Fruit fly (Drosophila melanogaster) whole organism, adult: ENCODE data around the gene CG3556.
A peak's percentile ranks its signal among the peaks of the same experiment; 100 is the strongest.

Experiments used
- CG11617 ChIP-seq: fragments of 200-800 bp; sonication (Bioruptor generic); optimal IDR thresholded peaks from 2 replicates; lab custom pipeline; 2017; ENCODE audit warnings: mild to moderate bottlenecking, missing biosample characterization, missing genetic modification reagents, missing genetic modification characterization
- CG12768 ChIP-seq: fragments of 200-800 bp; sonication (Bioruptor generic); optimal IDR thresholded peaks from 2 replicates; lab custom pipeline; 2017; ENCODE audit warnings: missing biosample characterization, missing genetic modification characterization, mild to moderate bottlenecking, moderate library complexity, missing genetic modification reagents
- CG14711 ChIP-seq: fragments of 200-800 bp; sonication (Bioruptor generic); optimal IDR thresholded peaks from 2 replicates; lab custom pipeline; 2018; ENCODE audit warnings: missing biosample characterization, mild to moderate bottlenecking, missing genetic modification characterization, moderate library complexity
- CG1620 ChIP-seq: fragments of 200-800 bp; sonication (Bioruptor generic); optimal IDR thresholded peaks from 2 replicates; lab custom pipeline; 2016; ENCODE audit warnings: missing biosample characterization, missing genetic modification characterization
- CG33017 ChIP-seq: fragments of 200-800 bp; sonication (Bioruptor generic); optimal IDR thresholded peaks from 2 replicates; lab custom pipeline; 2018; ENCODE audit warnings: missing biosample characterization, mild to moderate bottlenecking, missing genetic modification characterization, moderate library complexity
- CG5204 ChIP-seq: fragments of 200-800 bp; sonication (Bioruptor generic); optimal IDR thresholded peaks from 2 replicates; lab custom pipeline; 2016; ENCODE audit warnings: missing biosample characterization, missing genetic modification characterization
- CG7045 ChIP-seq: fragments of 200-800 bp; sonication (Bioruptor generic); optimal IDR thresholded peaks from 2 replicates; lab custom pipeline; 2017; ENCODE audit warnings: missing biosample characterization, mild to moderate bottlenecking, missing genetic modification characterization
- CG7101 ChIP-seq: fragments of 200-800 bp; sonication (Bioruptor generic); optimal IDR thresholded peaks from 2 replicates; lab custom pipeline; 2018; ENCODE audit warnings: missing biosample characterization, mild to moderate bottlenecking, missing genetic modification characterization, moderate library complexity
- Clk ChIP-seq: fragments of 200-800 bp; sonication (Bioruptor generic); optimal IDR thresholded peaks from 2 replicates; lab custom pipeline; 2017; ENCODE audit warnings: missing biosample characterization, missing genetic modification characterization
- Crg-1 ChIP-seq: fragments of 200-800 bp; sonication (Bioruptor generic); optimal IDR thresholded peaks from 2 replicates; lab custom pipeline; 2016; ENCODE audit warnings: missing biosample characterization, missing genetic modification characterization
- Hr96 ChIP-seq: fragments of 200-800 bp; sonication (Bioruptor generic); optimal IDR thresholded peaks from 2 replicates; lab custom pipeline; 2016; ENCODE audit warnings: missing biosample characterization, missing genetic modification characterization
- Mnt ChIP-seq: fragments of 200-800 bp; sonication (Bioruptor generic); optimal IDR thresholded peaks from 2 replicates; lab custom pipeline; 2016; ENCODE audit warnings: missing biosample characterization, mild to moderate bottlenecking, missing genetic modification characterization
- bab1 ChIP-seq: fragments of 200-800 bp; sonication (Bioruptor generic); optimal IDR thresholded peaks from 3 replicates; lab custom pipeline; 2019; ENCODE audit warnings: missing biosample characterization, mild to moderate bottlenecking, missing genetic modification characterization, moderate library complexity
- cic ChIP-seq: fragments of 200-800 bp; sonication (Bioruptor generic); optimal IDR thresholded peaks from 2 replicates; lab custom pipeline; 2017; ENCODE audit warnings: missing biosample characterization, mild to moderate bottlenecking, missing genetic modification characterization, moderate library complexity
- cnc ChIP-seq, 2 experiments: fragments of >200 bp; optimal IDR thresholded peaks; 2 replicates each; lab custom pipeline; 2017
- kay ChIP-seq: fragments of 200-800 bp; sonication (Bioruptor generic); peaks from one replicate; lab custom pipeline; 2016; ENCODE audit warnings: missing biosample characterization, missing genetic modification characterization, borderline replicate concordance
- ovo ChIP-seq: fragments of 200-800 bp; sonication (Bioruptor generic); optimal IDR thresholded peaks from 2 replicates; lab custom pipeline; 2016; ENCODE audit warnings: missing biosample characterization, missing genetic modification characterization
- pad ChIP-seq: fragments of 200-800 bp; sonication (Bioruptor generic); optimal IDR thresholded peaks from 3 replicates; lab custom pipeline; 2017; ENCODE audit warnings: missing biosample characterization, missing genetic modification characterization, mild to moderate bottlenecking, moderate library complexity, missing genetic modification reagents
- tj ChIP-seq: fragments of 200-800 bp; sonication (Bioruptor generic); optimal IDR thresholded peaks from 3 replicates; lab custom pipeline; 2017; ENCODE audit warnings: missing biosample characterization, mild to moderate bottlenecking, missing genetic modification characterization, moderate library complexity
- toe ChIP-seq: fragments of 200-800 bp; sonication (Bioruptor generic); optimal IDR thresholded peaks from 2 replicates; lab custom pipeline; 2016; ENCODE audit warnings: missing biosample characterization, missing genetic modification characterization

Gene CG3556

DNA sequence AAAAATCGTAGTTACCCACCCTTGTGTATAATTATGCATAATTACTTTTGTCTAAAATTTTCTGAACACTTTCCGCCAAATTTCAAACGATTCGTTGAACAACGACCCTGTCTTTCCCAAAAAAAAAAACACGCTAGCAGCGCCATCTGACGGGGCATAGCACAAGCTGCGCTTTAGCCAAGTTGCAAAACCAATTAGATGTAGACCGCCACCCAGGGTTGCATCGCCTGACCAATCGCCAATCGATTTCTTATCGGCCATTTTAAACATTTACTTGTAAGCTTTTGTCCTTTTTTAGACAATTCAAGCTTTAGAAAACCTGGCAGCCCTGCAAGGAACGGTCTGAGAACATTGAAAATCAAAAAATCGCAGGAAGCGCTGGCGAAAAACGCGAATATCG, at the start of gene CG3556:
Gene CG3556 (plus strand): TSS at position 323 of the 400 bp plus-strand sequence.
- no peak for TF ChIP-seq CG1620 (GFP tag; lab: Kevin White, UChicago)
- peak; percentile 71 for TF ChIP-seq bab1 (GFP tag; lab: Kevin White, UChicago)
- TF ChIP-seq Crg-1 (GFP tag; lab: Kevin White, UChicago): no peak
- no peak for TF ChIP-seq toe (GFP tag; lab: Kevin White, UChicago)
- TF ChIP-seq CG7101 (tag; lab: Kevin White, UChicago): no peak
- TF ChIP-seq Mnt (GFP tag; lab: Kevin White, UChicago): no peak
- TF ChIP-seq kay (GFP tag; lab: Kevin White, UChicago): no peak
- no peak for TF ChIP-seq cic

DNA sequence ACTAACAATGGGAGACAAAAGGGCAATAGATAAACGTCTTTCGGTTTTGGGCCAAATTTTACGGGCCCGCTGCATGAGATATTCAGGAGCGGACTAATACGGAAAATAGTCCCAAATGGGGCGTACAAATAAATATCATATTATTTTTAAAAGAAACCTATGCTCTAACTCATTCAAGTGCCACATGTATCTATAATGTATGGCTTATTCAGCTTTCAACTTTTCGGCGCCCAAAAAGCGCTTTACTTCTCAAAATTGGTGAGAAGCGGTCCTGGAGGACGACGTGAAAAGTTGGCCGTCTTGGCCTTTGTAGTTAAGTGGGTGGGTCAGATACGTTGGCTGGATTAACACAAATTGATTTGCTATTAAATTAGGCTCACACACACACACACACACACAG, 49.2 kb upstream of the CG3556 start:
- TF ChIP-seq pad: no peak
- no peak for TF ChIP-seq bab1 (GFP tag; lab: Kevin White, UChicago)
- TF ChIP-seq CG7045 (GFP tag; lab: Kevin White, UChicago): no peak
- TF ChIP-seq Clk (GFP tag; lab: Kevin White, UChicago): no peak
- TF ChIP-seq CG5204 (GFP tag; lab: Kevin White, UChicago): no peak
- TF ChIP-seq CG14711: no peak
- TF ChIP-seq toe (GFP tag; lab: Kevin White, UChicago): no peak
- no peak for TF ChIP-seq cic
- no peak for TF ChIP-seq CG11617 (GFP tag; lab: Kevin White, UChicago)
- TF ChIP-seq kay (GFP tag; lab: Kevin White, UChicago): no peak
- TF ChIP-seq Crg-1 (GFP tag; lab: Kevin White, UChicago): no peak
- no peak for TF ChIP-seq CG33017 (tag; lab: Kevin White, UChicago)
- TF ChIP-seq CG7101 (tag; lab: Kevin White, UChicago): no peak

DNA sequence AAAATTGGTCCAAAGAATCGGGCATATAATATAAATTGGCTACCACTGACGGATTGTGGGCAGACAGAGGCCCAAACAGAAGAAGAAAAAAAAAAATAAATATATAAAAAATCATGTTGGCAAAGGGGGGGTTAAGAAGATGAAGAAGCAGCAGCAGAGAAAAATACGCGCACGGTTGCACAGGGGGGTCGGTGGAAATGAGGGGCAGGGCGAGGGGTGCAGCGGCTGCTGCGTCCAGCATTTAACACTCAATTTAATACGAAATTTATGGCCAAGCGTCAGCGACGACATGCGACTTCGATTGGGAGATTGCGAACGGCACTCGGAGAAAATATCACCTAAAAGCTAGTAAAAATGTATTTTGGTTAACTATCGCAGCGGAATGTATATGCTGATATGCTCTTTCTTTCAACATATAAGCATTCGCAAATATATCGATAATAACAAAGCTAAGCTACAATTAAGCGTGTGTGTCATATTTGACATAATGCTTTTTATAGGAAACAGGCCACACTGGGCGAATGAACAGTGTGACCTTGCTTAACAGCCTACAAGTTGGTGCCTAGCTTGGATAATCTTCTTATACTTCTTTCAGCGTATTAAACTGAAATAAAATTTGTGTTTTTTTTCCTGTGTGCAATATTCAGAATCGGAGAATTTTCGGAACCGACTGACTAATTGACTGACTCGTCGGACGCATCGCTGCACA, 36.7 kb upstream of the CG3556 start:
- TF ChIP-seq CG5204 (GFP tag; lab: Kevin White, UChicago) (no peak), Mnt (GFP tag; lab: Kevin White, UChicago) (no peak), CG33017 (tag; lab: Kevin White, UChicago) (no peak), cnc (optimal IDR thresholded peaks at IDR 0.05; lab: Kevin White, UChicago) (no peak)

DNA sequence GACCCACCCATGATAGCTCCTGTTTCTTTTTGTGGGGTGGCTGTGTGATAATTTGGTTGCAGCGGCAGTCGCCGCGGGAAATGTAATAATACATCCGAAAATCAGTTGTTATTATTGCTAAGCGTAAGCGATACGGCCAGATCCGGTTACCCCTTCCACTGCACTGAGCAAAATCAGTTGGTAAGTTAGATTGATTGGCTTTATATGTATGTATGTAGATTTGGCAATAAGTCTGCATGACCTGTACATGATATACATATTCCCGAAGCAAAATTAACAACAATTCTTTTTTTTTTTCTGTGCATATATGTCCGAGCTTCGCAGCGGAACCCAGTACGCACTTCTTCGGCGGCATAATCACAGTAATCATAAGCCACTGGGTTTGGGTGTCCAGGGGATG, 31.8 kb upstream of the CG3556 start:
- TF ChIP-seq CG7045 (GFP tag; lab: Kevin White, UChicago): no peak
- TF ChIP-seq Clk (GFP tag; lab: Kevin White, UChicago): no peak
- TF ChIP-seq CG5204 (GFP tag; lab: Kevin White, UChicago): no peak
- TF ChIP-seq Mnt (GFP tag; lab: Kevin White, UChicago): no peak
- no peak for TF ChIP-seq CG12768 (GFP tag; lab: Kevin White, UChicago)
- no peak for TF ChIP-seq cic
- no peak for TF ChIP-seq bab1 (GFP tag; lab: Kevin White, UChicago)
- no peak for TF ChIP-seq Hr96 (GFP tag; lab: Kevin White, UChicago)
- no peak for TF ChIP-seq toe (GFP tag; lab: Kevin White, UChicago)
- TF ChIP-seq CG1620 (GFP tag; lab: Kevin White, UChicago): no peak

DNA sequence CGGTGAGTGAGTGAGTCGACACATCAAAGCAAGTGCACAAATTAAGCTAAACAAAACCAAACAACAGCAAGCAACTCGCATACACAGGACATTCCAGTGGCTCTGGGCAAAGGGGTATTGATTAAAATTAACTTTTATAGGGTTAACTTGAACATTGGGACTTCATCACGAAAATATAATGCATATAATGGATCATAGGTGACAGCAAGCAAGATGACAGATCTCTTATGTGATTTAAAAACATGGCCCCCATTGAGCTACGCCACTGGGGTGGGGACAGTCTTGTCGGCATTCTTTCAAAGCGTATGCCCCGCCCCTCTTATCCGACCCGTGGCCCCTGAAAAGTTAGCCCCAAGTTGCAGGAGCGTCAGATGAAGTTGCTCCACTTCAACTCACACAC, 26.5 kb upstream of the CG3556 start:
- no peak for TF ChIP-seq CG7045 (GFP tag; lab: Kevin White, UChicago)
- TF ChIP-seq tj (GFP tag; lab: Kevin White, UChicago): no peak
- no peak for TF ChIP-seq CG12768 (GFP tag; lab: Kevin White, UChicago)
- TF ChIP-seq Mnt (GFP tag; lab: Kevin White, UChicago): no peak
- TF ChIP-seq Clk (GFP tag; lab: Kevin White, UChicago): no peak
- no peak for TF ChIP-seq bab1 (GFP tag; lab: Kevin White, UChicago)
- no peak for TF ChIP-seq ovo (GFP tag; lab: Kevin White, UChicago)
- no peak for TF ChIP-seq CG33017 (tag; lab: Kevin White, UChicago)
- TF ChIP-seq CG7101 (tag; lab: Kevin White, UChicago): no peak
- no peak for TF ChIP-seq cic
- TF ChIP-seq CG5204 (GFP tag; lab: Kevin White, UChicago): no peak
- no peak for TF ChIP-seq cnc (optimal IDR thresholded peaks at IDR 0.05; lab: Kevin White, UChicago)
- TF ChIP-seq Crg-1 (GFP tag; lab: Kevin White, UChicago): no peak
- TF ChIP-seq pad: no peak
- no peak for TF ChIP-seq CG1620 (GFP tag; lab: Kevin White, UChicago)

DNA sequence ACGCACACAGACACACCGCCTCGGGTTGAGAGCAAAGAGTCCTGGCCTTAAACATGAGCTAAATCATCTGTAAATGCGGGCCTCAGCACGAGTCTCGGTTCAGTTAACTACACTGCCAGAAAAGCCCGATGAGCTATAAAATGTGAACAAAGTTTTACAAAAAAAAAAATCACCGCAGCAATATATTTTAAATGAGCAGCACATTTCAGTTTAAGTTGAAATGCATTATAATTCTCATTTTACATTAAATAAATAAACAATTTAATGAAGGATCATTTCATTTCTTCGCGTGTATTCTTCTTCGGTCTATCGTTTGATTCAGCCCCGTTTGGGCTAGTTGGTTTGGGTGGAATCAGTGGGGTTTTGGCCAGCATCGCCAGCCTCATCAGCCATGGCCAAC, 24.7 kb upstream of the CG3556 start:
- TF ChIP-seq Crg-1 (GFP tag; lab: Kevin White, UChicago) (no peak), CG5204 (GFP tag; lab: Kevin White, UChicago) (no peak), pad (no peak), CG11617 (GFP tag; lab: Kevin White, UChicago) (no peak), CG14711 (no peak), CG7101 (tag; lab: Kevin White, UChicago) (no peak), toe (GFP tag; lab: Kevin White, UChicago) (no peak), Clk (GFP tag; lab: Kevin White, UChicago) (no peak), Mnt (GFP tag; lab: Kevin White, UChicago) (no peak), Hr96 (GFP tag; lab: Kevin White, UChicago) (no peak), CG33017 (tag; lab: Kevin White, UChicago) (no peak)
